Fruit fly (Drosophila melanogaster) whole organism, pupa: ENCODE results near the gene EMC10.

Experiments used
- CG12605 ChIP-seq: fragments of 200-800 bp; sonication (Bioruptor generic); IDR thresholded peaks from 2 replicates; pipeline ENCODE4 v1.3.6; 2022; ENCODE audit warnings: missing biosample characterization, missing genetic modification characterization
- CG14655 ChIP-seq: fragments of 200-800 bp; sonication (Bioruptor generic); optimal IDR thresholded peaks from 3 replicates; lab custom pipeline; 2017; ENCODE audit warnings: mild to moderate bottlenecking, missing biosample characterization, missing genetic modification reagents, missing genetic modification characterization
- CG17806 ChIP-seq: fragments of 200-800 bp; sonication (Bioruptor generic); optimal IDR thresholded peaks from 2 replicates; lab custom pipeline; 2018; ENCODE audit warnings: missing biosample characterization, mild to moderate bottlenecking, missing genetic modification characterization, moderate library complexity
- CG32121 ChIP-seq: fragments of 200-800 bp; sonication (Bioruptor generic); IDR thresholded peaks from 2 replicates; pipeline ENCODE4 v1.3.6; 2022; ENCODE audit warnings: missing biosample characterization, missing genetic modification characterization
- CG34367 ChIP-seq: fragments of 200-800 bp; sonication (Bioruptor generic); optimal IDR thresholded peaks from 2 replicates; lab custom pipeline; 2018; ENCODE audit warnings: missing biosample characterization, mild to moderate bottlenecking, missing genetic modification characterization
- CG8159 ChIP-seq: fragments of 200-800 bp; sonication (Bioruptor generic); optimal IDR thresholded peaks from 3 replicates; lab custom pipeline; 2018; ENCODE audit warnings: missing biosample characterization, mild to moderate bottlenecking, missing genetic modification characterization, moderate library complexity
- D1 ChIP-seq: fragments of 200-800 bp; sonication (Bioruptor generic); optimal IDR thresholded peaks from 2 replicates; lab custom pipeline; 2018; ENCODE audit warnings: missing biosample characterization, mild to moderate bottlenecking, missing genetic modification characterization, moderate library complexity
- EcR ChIP-seq: fragments of 200-800 bp; sonication (Bioruptor generic); optimal IDR thresholded peaks from 3 replicates; lab custom pipeline; 2019; ENCODE audit warnings: missing biosample characterization, missing genetic modification characterization, mild to moderate bottlenecking, moderate library complexity, missing genetic modification reagents
- Ets98B ChIP-seq: fragments of 200-800 bp; sonication (Bioruptor generic); IDR thresholded peaks from 2 replicates; pipeline ENCODE4 v1.3.6; 2022; ENCODE audit warnings: missing biosample characterization, missing genetic modification characterization
- Pif1B ChIP-seq: fragments of 200-800 bp; sonication (Bioruptor generic); optimal IDR thresholded peaks from 3 replicates; lab custom pipeline; 2016; ENCODE audit warnings: missing biosample characterization, missing genetic modification characterization
- gl ChIP-seq: fragments of 200-800 bp; sonication (Bioruptor generic); optimal IDR thresholded peaks from 2 replicates; lab custom pipeline; 2018; ENCODE audit warnings: missing biosample characterization, mild to moderate bottlenecking, missing genetic modification characterization
- rn ChIP-seq: fragments of 200-800 bp; sonication (Bioruptor generic); IDR thresholded peaks from 2 replicates; pipeline ENCODE4 v1.3.6; 2022; ENCODE audit warnings: missing biosample characterization, missing genetic modification characterization

- TF ChIP-seq CG34367 (no peak), gl (tag; lab: Kevin White, UChicago) (no peak), D1 (tag; lab: Kevin White, UChicago) (no peak), CG17806 (tag; lab: Kevin White, UChicago) (no peak), Pif1B (GFP tag; lab: Kevin White, UChicago) (no peak), CG8159 (tag; lab: Kevin White, UChicago) (no peak), rn (GFP tag; lab: Robert Waterston, UW) (no peak), CG32121 (GFP tag; lab: Robert Waterston, UW) (no peak), CG14655 (GFP tag; lab: Kevin White, UChicago) (no peak), EcR (GFP tag; lab: Kevin White, UChicago) (no peak), CG12605 (GFP tag; lab: Robert Waterston, UW) (no peak), Ets98B (GFP tag; lab: Robert Waterston, UW) (no peak)
Observed at dm6 chr3L:21565126-21565525, 8.8 kb upstream of the EMC10 start, which contains the start of gene CG7634.
